Worm (Caenorhabditis elegans): ENCODE measurements around the gene F47D2.11.
"Not testable (repeated sequence)": the region's sequence is repeated elsewhere in the genome, so short reads cannot be mapped to it uniquely, and the experiment has no call there.

F47D2.11 gene

ce11 chrV:4336462-4336861 lies 40.6 kb upstream of the F47D2.11 start, which contains the start of gene irld-1:
Gene irld-1, plus strand, starts transcription at chrV:4336762.
- TF ChIP-seq lin-15B, lin-39, tbx-2 (tag; optimal IDR thresholded peaks at IDR 0.05): not testable (repeated sequence)

ce11 chrV:4332450-4332849 lies 36.6 kb upstream of the F47D2.11 start, which contains the start of gene oac-12:
Gene oac-12, minus strand, starts transcription at chrV:4332550.
- TF ChIP-seq tbx-2 (tag; optimal IDR thresholded peaks at IDR 0.05) (no peak), unc-130 (tag; optimal IDR thresholded peaks at IDR 0.05) (no peak), fkh-10 (GFP tag; optimal IDR thresholded peaks at IDR 0.05) (no peak), grh-1 (GFP tag; IDR thresholded peaks at IDR 0.05) (no peak), sox-4 (tag; optimal IDR thresholded peaks at IDR 0.05) (no peak), vab-15 (tag; optimal IDR thresholded peaks at IDR 0.05) (no peak), nhr-85 (tag) (peak; percentile 2)

- TF ChIP-seq skn-1 (tag; optimal IDR thresholded peaks at IDR 0.05) (no peak), grh-1 (GFP tag; IDR thresholded peaks at IDR 0.05) (no peak), nhr-77 (tag; optimal IDR thresholded peaks at IDR 0.05) (no peak), ceh-82 (tag; optimal IDR thresholded peaks at IDR 0.05) (no peak), ztf-4 (tag; optimal IDR thresholded peaks at IDR 0.05) (no peak), hpl-2 (GFP tag; optimal IDR thresholded peaks at IDR 0.05) (no peak), nhr-71 (tag; optimal IDR thresholded peaks at IDR 0.05) (no peak), unc-98 (GFP tag; IDR thresholded peaks at IDR 0.05) (no peak), C34B4.2 (tag; optimal IDR thresholded peaks at IDR 0.05) (no peak), ztf-11 (tag; optimal IDR thresholded peaks at IDR 0.05) (no peak), blmp-1 (tag; optimal IDR thresholded peaks at IDR 0.05) (no peak), hlh-17 (GFP tag; optimal IDR thresholded peaks at IDR 0.05; ENCODE audit: borderline replicate concordance) (no peak)
Measured at ce11 chrV:4330820-4331219, 35.0 kb upstream of the F47D2.11 start.

DNA sequence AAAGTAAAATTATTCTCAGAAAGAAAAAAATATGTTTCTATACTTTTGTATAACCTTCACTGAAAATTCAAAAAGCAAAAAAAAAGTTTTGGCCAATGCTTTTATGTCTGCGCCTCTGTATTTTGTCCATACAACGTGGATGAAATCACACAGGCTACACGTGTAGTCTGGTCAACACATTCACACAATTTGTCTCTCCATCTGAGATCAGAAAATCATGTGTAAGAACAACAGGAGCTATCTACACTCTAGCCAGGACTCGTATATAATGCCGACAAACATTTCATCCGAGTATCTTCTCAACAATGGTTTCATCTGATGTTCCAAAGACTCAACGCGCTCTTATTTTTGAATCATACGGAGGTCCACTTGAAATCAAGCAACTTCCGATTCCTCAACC lies 31.0 kb upstream of the F47D2.11 start, which contains the start of gene D2063.1:
Gene D2063.1, plus strand, starts transcription at position 281 of the 400 bp plus-strand sequence.
- TF ChIP-seq snu-23 (GFP tag; optimal IDR thresholded peaks at IDR 0.05), result no peak
- no peak for TF ChIP-seq pag-3 (tag; optimal IDR thresholded peaks at IDR 0.05; ENCODE audit: borderline replicate concordance, insufficient read depth)
- TF ChIP-seq mab-9 (GFP tag; IDR thresholded peaks at IDR 0.05), result no peak
- no peak for TF ChIP-seq alr-1 (tag; optimal IDR thresholded peaks at IDR 0.05; ENCODE audit: borderline replicate concordance)
- no peak for TF ChIP-seq efl-3 (GFP tag; optimal IDR thresholded peaks at IDR 0.05)
- TF ChIP-seq lin-13 (GFP tag; optimal IDR thresholded peaks at IDR 0.05), result no peak
- no peak for TF ChIP-seq nhr-76 (tag; optimal IDR thresholded peaks at IDR 0.05)
- no peak for TF ChIP-seq unc-98 (GFP tag; IDR thresholded peaks at IDR 0.05)
- TF ChIP-seq nhr-20 (tag; optimal IDR thresholded peaks at IDR 0.05), result peak; percentile 44
- TF ChIP-seq mep-1 (tag; optimal IDR thresholded peaks at IDR 0.05), result no peak
- TF ChIP-seq nhr-90 (tag; optimal IDR thresholded peaks at IDR 0.05; ENCODE audit: poor library complexity), result no peak
- no peak for TF ChIP-seq zip-4 (GFP tag; optimal IDR thresholded peaks at IDR 0.05)
- peak; percentile 58 for TF ChIP-seq rnt-1 (tag; optimal IDR thresholded peaks at IDR 0.05)
- no peak for TF ChIP-seq grh-1 (GFP tag; IDR thresholded peaks at IDR 0.05)
- peak; percentile 18; the same call in 1 of the 2 replicates for TF ChIP-seq nhr-19 (GFP tag; conservative IDR thresholded peaks at IDR 0.05)
- TF ChIP-seq lin-14 (GFP tag; optimal IDR thresholded peaks at IDR 0.05), result peak; percentile 34
- no peak for TF ChIP-seq ceh-82 (tag; optimal IDR thresholded peaks at IDR 0.05)
- no peak for TF ChIP-seq unc-30 (tag; optimal IDR thresholded peaks at IDR 0.05)
- TF ChIP-seq nhr-11 (tag; optimal IDR thresholded peaks at IDR 0.05), result peak; percentile 13
- peak; percentile 53 for TF ChIP-seq nhr-71 (tag; optimal IDR thresholded peaks at IDR 0.05)
